Worm (Caenorhabditis elegans) whole organism, young adult: ENCODE data around the gene F38B7.2.

Experiments used
- C17E4.6 ChIP-seq: fragments of 200-800 bp; sonication (Bioruptor generic); IDR thresholded peaks from 2 replicates; pipeline ENCODE4 v1.3.6; 2022; ENCODE audit warnings: missing genetic modification reagents, missing genetic modification characterization, missing compliant biosample characterization
- F22D6.2 ChIP-seq: sonication (generic microtip); optimal IDR thresholded peaks from 2 replicates; lab custom pipeline; 2016; ENCODE audit warnings: mild to moderate bottlenecking, missing genetic modification characterization, missing compliant biosample characterization
- F23B12.7 ChIP-seq: sonication (generic microtip); optimal IDR thresholded peaks from 2 replicates; lab custom pipeline; 2017; ENCODE audit warnings: missing genetic modification characterization, mild to moderate bottlenecking, missing compliant biosample characterization, antibody characterized with exemption, moderate library complexity; ENCODE audit not compliant: insufficient read depth
- F33H1.4 ChIP-seq: fragments of 200-800 bp; sonication (Bioruptor generic); IDR thresholded peaks from 2 replicates; pipeline ENCODE4 v1.3.6; 2022; ENCODE audit warnings: missing genetic modification reagents, missing genetic modification characterization, missing compliant biosample characterization
- F57C9.4 ChIP-seq: sonication (generic microtip); optimal IDR thresholded peaks from 2 replicates; lab custom pipeline; 2017; ENCODE audit warnings: mild to moderate bottlenecking, missing genetic modification characterization, missing compliant biosample characterization
- K11D2.4 ChIP-seq: fragments of 200-800 bp; sonication (Bioruptor generic); IDR thresholded peaks from 2 replicates; pipeline ENCODE4 v1.3.6; 2022; ENCODE audit warnings: missing genetic modification reagents, missing genetic modification characterization, missing compliant biosample characterization
- T07F8.4 ChIP-seq: sonication (generic microtip); optimal IDR thresholded peaks from 2 replicates; lab custom pipeline; 2016; ENCODE audit warnings: mild to moderate bottlenecking, missing genetic modification characterization, moderate library complexity, missing compliant biosample characterization
- Y53G8AR.9 ChIP-seq: fragments of 200-800 bp; sonication (Bioruptor generic); conservative IDR thresholded peaks from 2 replicates; pipeline ENCODE4 v1.3.6; 2022; ENCODE audit warnings: missing genetic modification reagents, missing genetic modification characterization, missing compliant biosample characterization
- Y67H2A.10 ChIP-seq: fragments of 200-800 bp; sonication (Bioruptor generic); conservative IDR thresholded peaks from 2 replicates; pipeline ENCODE4 v1.3.6; 2022; ENCODE audit warnings: missing genetic modification reagents, missing genetic modification characterization, missing compliant biosample characterization
- Y95B8A.8 ChIP-seq: fragments of 200-800 bp; sonication (Bioruptor generic); IDR thresholded peaks from 2 replicates; pipeline ENCODE4 v1.3.6; 2022; ENCODE audit warnings: missing genetic modification reagents, missing genetic modification characterization, missing compliant biosample characterization
- ZK185.1 ChIP-seq: sonication (generic microtip); optimal IDR thresholded peaks from 2 replicates; lab custom pipeline; 2016; ENCODE audit warnings: mild to moderate bottlenecking, missing genetic modification characterization, missing compliant biosample characterization; ENCODE audit not compliant: poor library complexity, severe bottlenecking
- ama-1 ChIP-seq, 3 experiments: fragments of 150-350 bp in 1 of 3; sonication (generic microtip) in 2 of 3; optimal IDR thresholded peaks; 2 replicates each; lab custom pipeline; 2014 to 2018; ENCODE audit warnings: missing biosample characterization in 2 of 3, missing genetic modification characterization in 2 of 3, missing genetic modification reagents in 2 of 3
- athp-1 ChIP-seq: sonication (generic microtip); optimal IDR thresholded peaks from 2 replicates; lab custom pipeline; 2017; ENCODE audit warnings: mild to moderate bottlenecking, missing genetic modification characterization, missing compliant biosample characterization
- ccch-3 ChIP-seq: fragments of 200-800 bp; sonication (Bioruptor generic); optimal IDR thresholded peaks from 2 replicates; lab custom pipeline; 2018; ENCODE audit warnings: mild to moderate bottlenecking, missing genetic modification characterization, missing compliant biosample characterization
- ceh-40 ChIP-seq: fragments of 200-800 bp; sonication (Bioruptor generic); IDR thresholded peaks from 2 replicates; pipeline ENCODE4 v1.3.6; 2022; ENCODE audit warnings: missing genetic modification characterization, missing compliant biosample characterization
- chd-7 ChIP-seq: sonication (generic microtip); optimal IDR thresholded peaks from 2 replicates; lab custom pipeline; 2016; ENCODE audit warnings: mild to moderate bottlenecking, missing genetic modification characterization, moderate library complexity, missing compliant biosample characterization
- ekl-4 ChIP-seq: fragments of 200-800 bp; sonication (Bioruptor generic); IDR thresholded peaks from 2 replicates; pipeline ENCODE4 v1.3.6; 2022; ENCODE audit warnings: missing genetic modification reagents, missing genetic modification characterization, missing compliant biosample characterization
- hlh-12 ChIP-seq: sonication (generic microtip); optimal IDR thresholded peaks from 2 replicates; lab custom pipeline; 2016; ENCODE audit warnings: missing genetic modification characterization, missing compliant biosample characterization
- hlh-26 ChIP-seq: fragments of 200-800 bp; sonication (Bioruptor generic); conservative IDR thresholded peaks from 2 replicates; pipeline ENCODE4 v1.3.6; 2022; ENCODE audit warnings: missing genetic modification reagents, missing genetic modification characterization, missing compliant biosample characterization
- hmg-20 ChIP-seq: fragments of 200-800 bp; sonication (Bioruptor generic); IDR thresholded peaks from 2 replicates; pipeline ENCODE4 v1.3.6; 2022; ENCODE audit warnings: missing genetic modification reagents, missing genetic modification characterization, missing compliant biosample characterization
- let-526 ChIP-seq: fragments of 200-800 bp; sonication (Bioruptor generic); IDR thresholded peaks from 2 replicates; pipeline ENCODE4 v1.3.6; 2022; ENCODE audit warnings: missing genetic modification reagents, missing genetic modification characterization, missing compliant biosample characterization
- lin-35 ChIP-seq, 3 experiments: fragments of 150-350 bp in 2 of 3; sonication (generic microtip) in 1 of 3; optimal IDR thresholded peaks; 2 replicates each; lab custom pipeline; 2014 to 2018; ENCODE audit warnings: missing biosample characterization in 3 of 3, missing genetic modification characterization in 3 of 3, missing genetic modification reagents in 3 of 3
- lin-40 ChIP-seq: sonication (generic microtip); optimal IDR thresholded peaks from 2 replicates; lab custom pipeline; 2016; ENCODE audit warnings: missing genetic modification characterization, mild to moderate bottlenecking, missing compliant biosample characterization, missing genotype, missing genetic modification reagents
- lsy-27 ChIP-seq: sonication (generic microtip); optimal IDR thresholded peaks from 2 replicates; lab custom pipeline; 2017; ENCODE audit warnings: missing genetic modification characterization, mild to moderate bottlenecking, missing compliant biosample characterization, antibody characterized with exemption, missing genotype, borderline replicate concordance; ENCODE audit not compliant: insufficient read depth
- nfya-1 ChIP-seq: sonication (generic microtip); optimal IDR thresholded peaks from 2 replicates; lab custom pipeline; 2017; ENCODE audit warnings: antibody characterized with exemption, missing compliant biosample characterization, missing genetic modification characterization, borderline replicate concordance; ENCODE audit not compliant: insufficient read depth
- nhr-120 ChIP-seq: fragments of 200-800 bp; sonication (Bioruptor generic); IDR thresholded peaks from 2 replicates; pipeline ENCODE4 v1.3.6; 2022; ENCODE audit warnings: missing genetic modification characterization, missing compliant biosample characterization
- nhr-90 ChIP-seq: sonication (generic microtip); optimal IDR thresholded peaks from 2 replicates; lab custom pipeline; 2016; ENCODE audit warnings: missing genotype, mild to moderate bottlenecking, missing genetic modification characterization, missing compliant biosample characterization
- pbrm-1 ChIP-seq: fragments of 200-800 bp; sonication (Bioruptor generic); IDR thresholded peaks from 2 replicates; pipeline ENCODE4 v1.3.6; 2022; ENCODE audit warnings: missing genetic modification reagents, missing genetic modification characterization, missing compliant biosample characterization
- rcor-1 ChIP-seq: fragments of 200-800 bp; sonication (Bioruptor generic); IDR thresholded peaks from 2 replicates; pipeline ENCODE4 v1.3.6; 2022; ENCODE audit warnings: missing genetic modification reagents, missing genetic modification characterization, missing compliant biosample characterization
- sea-2 ChIP-seq: fragments of 200-800 bp; sonication (Bioruptor generic); IDR thresholded peaks from 2 replicates; pipeline ENCODE4 v1.3.6; 2022; ENCODE audit warnings: missing genetic modification characterization, missing compliant biosample characterization
- snpc-3.4 ChIP-seq: sonication (generic microtip); optimal IDR thresholded peaks from 2 replicates; lab custom pipeline; 2017; ENCODE audit warnings: missing genetic modification characterization, mild to moderate bottlenecking, missing compliant biosample characterization, antibody characterized with exemption, moderate library complexity, missing genotype, missing genetic modification reagents
- somi-1 ChIP-seq: fragments of 200-800 bp; sonication (Bioruptor generic); optimal IDR thresholded peaks from 2 replicates; lab custom pipeline; 2018; ENCODE audit warnings: mild to moderate bottlenecking, missing genetic modification characterization, missing compliant biosample characterization
- sptf-2 ChIP-seq: fragments of 200-800 bp; sonication (Bioruptor generic); optimal IDR thresholded peaks from 2 replicates; lab custom pipeline; 2018; ENCODE audit warnings: mild to moderate bottlenecking, missing genetic modification characterization, missing compliant biosample characterization
- unc-62 ChIP-seq: fragments of 150-350 bp; optimal IDR thresholded peaks from 2 replicates; lab custom pipeline; 2014; ENCODE audit warnings: missing biosample characterization, missing genetic modification reagents, missing genetic modification characterization
- xnd-1 ChIP-seq: sonication (generic microtip); optimal IDR thresholded peaks from 2 replicates; lab custom pipeline; 2016; ENCODE audit warnings: missing genotype, missing genetic modification reagents, missing genetic modification characterization, missing compliant biosample characterization
- zim-3 ChIP-seq: sonication (generic microtip); optimal IDR thresholded peaks from 2 replicates; lab custom pipeline; 2017; ENCODE audit warnings: mild to moderate bottlenecking, missing genetic modification characterization, moderate library complexity, missing compliant biosample characterization
- ztf-18 ChIP-seq: sonication (generic microtip); optimal IDR thresholded peaks from 2 replicates; lab custom pipeline; 2016; ENCODE audit warnings: missing genotype, mild to moderate bottlenecking, missing genetic modification characterization, missing compliant biosample characterization
- ztf-26 ChIP-seq: sonication (generic microtip); optimal IDR thresholded peaks from 2 replicates; lab custom pipeline; 2017; ENCODE audit warnings: missing genetic modification characterization, missing compliant biosample characterization

Gene F38B7.2

DNA sequence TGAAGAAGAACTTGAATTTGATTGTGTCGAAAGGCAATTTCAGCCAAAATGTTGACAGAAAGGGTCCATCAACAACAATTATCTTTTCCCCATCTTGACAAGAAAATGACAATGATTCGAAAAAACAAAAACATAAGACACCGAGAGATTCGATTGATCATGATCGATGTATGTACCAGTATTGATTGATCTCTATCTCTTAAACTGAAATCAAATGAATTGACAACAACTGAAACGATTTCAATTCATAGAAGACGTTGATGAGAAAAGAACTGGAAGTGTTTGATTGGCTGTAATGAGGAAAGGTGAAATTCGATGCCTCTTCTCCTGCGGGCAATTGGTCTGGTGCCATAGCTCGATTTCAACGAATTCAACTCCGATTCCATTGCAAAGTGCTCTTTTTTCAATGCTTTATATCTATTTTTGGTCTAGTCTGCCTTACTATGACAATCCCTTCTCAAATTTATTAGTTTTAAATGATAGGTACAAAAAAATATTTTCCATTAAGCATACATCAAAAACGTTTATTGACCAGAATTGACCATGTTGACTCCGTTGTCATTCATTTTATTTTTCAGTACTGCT lies 10.3 kb upstream of the F38B7.2 start:
- TF ChIP-seq lin-40 (tag; lab: Kevin White, UChicago) (no peak), athp-1 (tag; lab: Kevin White, UChicago) (no peak), nhr-90 (tag; lab: Kevin White, UChicago) (no peak), lsy-27 (tag; lab: Kevin White, UChicago) (no peak), F57C9.4 (tag; lab: Kevin White, UChicago) (no peak), sptf-2 (GFP tag; lab: Kevin White, UChicago) (no peak), nfya-1 (tag; lab: Kevin White, UChicago) (no peak), pbrm-1 (peak; percentile 0; the same call in 1 of the 2 replicates), ccch-3 (GFP tag; lab: Kevin White, UChicago) (no peak), xnd-1 (tag; lab: Kevin White, UChicago) (no peak), ztf-18 (no peak), nhr-120 (GFP tag; lab: Robert Waterston, UW) (no peak), F33H1.4 (GFP tag; lab: Robert Waterston, UW) (no peak), hmg-20 (GFP tag; lab: Robert Waterston, UW) (no peak), F22D6.2 (tag; lab: Kevin White, UChicago) (no peak), let-526 (GFP tag; lab: Robert Waterston, UW) (0 out of 2 replicates have a peak, but pooled peaks have one; percentile 53), ekl-4 (GFP tag; lab: Robert Waterston, UW) (peak; percentile 29; the same call in 1 of the 2 replicates), lin-35 (GFP tag; optimal IDR thresholded peaks at IDR 0.05; lab: Kevin White, UChicago) (no peak), zim-3 (tag; lab: Kevin White, UChicago) (no peak), ztf-26 (no peak), Y95B8A.8 (GFP tag; lab: Robert Waterston, UW) (no peak), Y67H2A.10 (no peak), K11D2.4 (GFP tag; lab: Robert Waterston, UW) (0 out of 2 replicates have a peak, but pooled peaks have one; percentile 49), hlh-26 (GFP tag; lab: Robert Waterston, UW) (no peak), hlh-12 (no peak), chd-7 (no peak), snpc-3.4 (no peak), unc-62 (no peak), Y53G8AR.9 (GFP tag; lab: Robert Waterston, UW) (0 out of 2 replicates have a peak, but pooled peaks have one; percentile 14), somi-1 (GFP tag; lab: Kevin White, UChicago) (no peak), T07F8.4 (tag; lab: Kevin White, UChicago) (no peak), ceh-40 (no peak), rcor-1 (no peak), sea-2 (GFP tag; lab: Robert Waterston, UW) (no peak), F23B12.7 (tag; lab: Kevin White, UChicago) (no peak), ZK185.1 (tag; lab: Kevin White, UChicago) (peak; percentile 11), C17E4.6 (GFP tag; lab: Robert Waterston, UW) (no peak), ama-1 (optimal IDR thresholded peaks at IDR 0.05; lab: Kevin White, UChicago) (no peak), ama-1 (GFP tag; optimal IDR thresholded peaks at IDR 0.05; lab: Kevin White, UChicago) (no peak)
- TF ChIP-seq, all 124 proteins: peak for 6
